Fruit fly (Drosophila melanogaster): Measurements from ENCODE around the gene CG15136.

CG15136 gene

dm6 chr2L:17048181-17048580 is at the start of gene CG15136:
TSS of gene CG15136 (minus strand) at chr2L:17048281.
- no peak for TF ChIP-seq psq (GFP tag; optimal IDR thresholded peaks at IDR 0.05)
- TF ChIP-seq Vsx2 (GFP tag; optimal IDR thresholded peaks at IDR 0.05; ENCODE audit: partially characterized antibody), result no peak

dm6 chr2L:17092737-17093136 is 44.7 kb upstream of the CG15136 start:
- TF ChIP-seq OdsH (GFP tag; optimal IDR thresholded peaks at IDR 0.05) (no peak), usp (GFP tag; optimal IDR thresholded peaks at IDR 0.05) (no peak), CrebA (GFP tag; optimal IDR thresholded peaks at IDR 0.05; ENCODE audit: borderline replicate concordance) (no peak), lola (GFP tag; optimal IDR thresholded peaks at IDR 0.05) (no peak), dmrt93B (GFP tag; optimal IDR thresholded peaks at IDR 0.05) (no peak), GATAd (GFP tag; optimal IDR thresholded peaks at IDR 0.05) (no peak), HLH106 (tag; optimal IDR thresholded peaks at IDR 0.05) (no peak), Rel (GFP tag; optimal IDR thresholded peaks at IDR 0.05) (no peak), Rel (tag; optimal IDR thresholded peaks at IDR 0.05) (no peak), Jra (GFP tag; optimal IDR thresholded peaks at IDR 0.05) (no peak), Mio (GFP tag; optimal IDR thresholded peaks at IDR 0.05) (no peak), sage (GFP tag; optimal IDR thresholded peaks at IDR 0.05) (no peak), Vsx2 (GFP tag; optimal IDR thresholded peaks at IDR 0.05; ENCODE audit: partially characterized antibody) (no peak), Dif (GFP tag; optimal IDR thresholded peaks at IDR 0.05; ENCODE audit: partially characterized antibody) (no peak), psq (GFP tag; optimal IDR thresholded peaks at IDR 0.05) (no peak), N (GFP tag; optimal IDR thresholded peaks at IDR 0.05) (no peak), br (GFP tag; optimal IDR thresholded peaks at IDR 0.05) (no peak), Dfd (GFP tag; optimal IDR thresholded peaks at IDR 0.05) (no peak)

dm6 chr2L:17087341-17087740 is 39.3 kb upstream of the CG15136 start, which contains the start of gene CG12620:
TSS of gene CG12620 (plus strand) at chr2L:17087641.
- TF ChIP-seq br (GFP tag; optimal IDR thresholded peaks at IDR 0.05) (no peak), Dif (GFP tag; optimal IDR thresholded peaks at IDR 0.05; ENCODE audit: partially characterized antibody) (no peak), Hr78 (GFP tag; optimal IDR thresholded peaks at IDR 0.05) (no peak), h (GFP tag; optimal IDR thresholded peaks at IDR 0.05) (no peak), CrebA (GFP tag; optimal IDR thresholded peaks at IDR 0.05; ENCODE audit: borderline replicate concordance) (no peak), Jra (GFP tag; optimal IDR thresholded peaks at IDR 0.05) (no peak), Sp1 (GFP tag; optimal IDR thresholded peaks at IDR 0.05) (no peak), Abd-B (GFP tag; optimal IDR thresholded peaks at IDR 0.05) (no peak), Rel (GFP tag; optimal IDR thresholded peaks at IDR 0.05) (no peak), Rel (tag; optimal IDR thresholded peaks at IDR 0.05) (no peak), fru (GFP tag; optimal IDR thresholded peaks at IDR 0.05) (no peak), Dfd (GFP tag; optimal IDR thresholded peaks at IDR 0.05) (no peak), jim (GFP tag; optimal IDR thresholded peaks at IDR 0.05) (no peak), Hnf4 (GFP tag; optimal IDR thresholded peaks at IDR 0.05) (no peak), Vsx2 (GFP tag; optimal IDR thresholded peaks at IDR 0.05; ENCODE audit: partially characterized antibody) (no peak), pan (optimal IDR thresholded peaks at IDR 0.05) (no peak)

dm6 chr2L:17051835-17052234 is 3.8 kb upstream of the CG15136 start:
- TF ChIP-seq dsf (GFP tag; optimal IDR thresholded peaks at IDR 0.05; ENCODE audit: borderline replicate concordance), result no peak
- TF ChIP-seq Abd-B (GFP tag; optimal IDR thresholded peaks at IDR 0.05), result no peak
- no peak for TF ChIP-seq fru (GFP tag; optimal IDR thresholded peaks at IDR 0.05)
- no peak for TF ChIP-seq Hr83 (GFP tag; optimal IDR thresholded peaks at IDR 0.05; ENCODE audit: poor library complexity, severe bottlenecking)
- no peak for TF ChIP-seq brk (GFP tag; optimal IDR thresholded peaks at IDR 0.05)
- TF ChIP-seq sv (GFP tag; optimal IDR thresholded peaks at IDR 0.05), result no peak
- no peak for TF ChIP-seq psq (GFP tag; optimal IDR thresholded peaks at IDR 0.05)
- no peak for TF ChIP-seq CrebA (GFP tag; optimal IDR thresholded peaks at IDR 0.05; ENCODE audit: borderline replicate concordance)
- TF ChIP-seq usp (GFP tag; optimal IDR thresholded peaks at IDR 0.05), result no peak
- TF ChIP-seq Hnf4 (GFP tag; optimal IDR thresholded peaks at IDR 0.05), result no peak
- no peak for TF ChIP-seq pan (optimal IDR thresholded peaks at IDR 0.05)

dm6 chr2L:17041211-17041610 is 6.9 kb downstream of the CG15136 start:
- no peak for TF ChIP-seq Abd-B (GFP tag; optimal IDR thresholded peaks at IDR 0.05)
- TF ChIP-seq br (GFP tag; optimal IDR thresholded peaks at IDR 0.05), result no peak
- no peak for TF ChIP-seq Vsx2 (GFP tag; optimal IDR thresholded peaks at IDR 0.05; ENCODE audit: partially characterized antibody)
- TF ChIP-seq jim (GFP tag; optimal IDR thresholded peaks at IDR 0.05), result no peak

- TF ChIP-seq h (GFP tag; optimal IDR thresholded peaks at IDR 0.05) (no peak), dl (GFP tag; optimal IDR thresholded peaks at IDR 0.05; ENCODE audit: insufficient read depth in 1 of 2, partially characterized antibody in 2 of 2) (no peak), Abd-B (GFP tag; optimal IDR thresholded peaks at IDR 0.05) (no peak), ey (GFP tag; optimal IDR thresholded peaks at IDR 0.05) (no peak), sage (GFP tag; optimal IDR thresholded peaks at IDR 0.05) (no peak), tai (GFP tag; optimal IDR thresholded peaks at IDR 0.05) (no peak), CG9705 (GFP tag; optimal IDR thresholded peaks at IDR 0.05) (no peak), pan (optimal IDR thresholded peaks at IDR 0.05) (no peak), N (GFP tag; optimal IDR thresholded peaks at IDR 0.05) (no peak), fru (GFP tag; optimal IDR thresholded peaks at IDR 0.05) (no peak), Dif (GFP tag; optimal IDR thresholded peaks at IDR 0.05; ENCODE audit: partially characterized antibody) (no peak), Hr78 (GFP tag; optimal IDR thresholded peaks at IDR 0.05) (no peak), lola (GFP tag; optimal IDR thresholded peaks at IDR 0.05) (no peak), brk (GFP tag; optimal IDR thresholded peaks at IDR 0.05) (no peak)
Observed at dm6 chr2L:17027503-17027902, 20.6 kb downstream of the CG15136 start.
